Fruit fly (Drosophila melanogaster): ENCODE results near the gene CG4133.

Gene CG4133

DNA sequence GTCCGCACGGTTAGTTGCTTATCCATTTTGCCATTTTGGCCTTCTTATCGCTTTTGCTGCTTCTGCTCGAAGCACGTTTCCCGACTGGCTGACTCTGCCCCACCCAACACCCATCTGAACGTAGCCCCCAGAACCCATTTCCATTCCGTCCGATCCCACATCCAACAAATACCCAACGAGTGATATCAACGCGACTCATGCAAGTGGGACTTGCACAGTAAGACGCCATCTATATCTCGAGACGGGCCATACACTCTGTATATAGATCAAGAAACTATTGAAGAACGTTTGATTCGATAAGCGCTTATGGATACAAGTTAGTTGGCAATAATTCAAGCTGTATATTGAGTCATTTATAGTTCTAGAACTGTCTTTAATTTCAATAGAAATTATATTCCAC, 36.9 kb downstream of the CG4133 start:
- no peak for TF ChIP-seq D1 (tag; optimal IDR thresholded peaks at IDR 0.05)
- no peak for TF ChIP-seq Pif1B (GFP tag; optimal IDR thresholded peaks at IDR 0.05)
- no peak for TF ChIP-seq EcR (GFP tag; optimal IDR thresholded peaks at IDR 0.05)
- TF ChIP-seq CG15710 (tag; optimal IDR thresholded peaks at IDR 0.05) = no peak
- no peak for TF ChIP-seq CG34367 (tag; optimal IDR thresholded peaks at IDR 0.05)
- no peak for TF ChIP-seq fd96Ca (GFP tag; IDR thresholded peaks at IDR 0.05)

DNA sequence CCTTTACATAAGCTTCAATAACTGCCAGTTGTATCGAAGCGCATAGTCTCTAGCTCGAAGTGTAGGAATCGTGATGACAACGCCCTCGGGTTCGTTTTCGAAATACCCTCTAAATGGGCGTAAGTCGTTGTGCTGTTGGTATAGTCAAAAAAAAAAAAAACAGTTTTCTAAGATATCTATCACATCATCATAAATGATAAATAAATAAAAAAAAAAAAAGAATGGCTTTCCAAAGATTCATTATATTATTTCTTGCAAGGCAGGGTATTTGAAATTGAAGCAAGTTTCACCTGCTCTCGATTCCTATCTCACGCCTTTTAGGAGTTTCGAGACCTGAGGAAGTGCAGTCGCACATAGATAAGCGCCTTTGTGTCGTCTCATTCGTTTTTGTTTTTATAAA, 37.9 kb downstream of the CG4133 start:
- TF ChIP-seq CG10348 (GFP tag; IDR thresholded peaks at IDR 0.05) = no peak
- peak; percentile 34; the same call in 1 of the 2 replicates for TF ChIP-seq CG32121 (GFP tag; IDR thresholded peaks at IDR 0.05)
- no peak for TF ChIP-seq EcR (GFP tag; optimal IDR thresholded peaks at IDR 0.05)
- TF ChIP-seq CG34367 (tag; optimal IDR thresholded peaks at IDR 0.05) = no peak
- no peak for TF ChIP-seq CG13204 (GFP tag; optimal IDR thresholded peaks at IDR 0.05)
- no peak for TF ChIP-seq CG8301 (tag; optimal IDR thresholded peaks at IDR 0.05)
- TF ChIP-seq CG15710 (tag; optimal IDR thresholded peaks at IDR 0.05) = peak; percentile 20
- TF ChIP-seq gl (tag; optimal IDR thresholded peaks at IDR 0.05) = no peak
- TF ChIP-seq Ets98B (GFP tag; IDR thresholded peaks at IDR 0.05) = peak; percentile 18; the same call in 1 of the 2 replicates
- TF ChIP-seq CG12605 (GFP tag; IDR thresholded peaks at IDR 0.05) = no peak
- TF ChIP-seq Pif1A (GFP tag; optimal IDR thresholded peaks at IDR 0.05) = peak; percentile 52
- TF ChIP-seq Snoo (tag; optimal IDR thresholded peaks at IDR 0.05) = peak; percentile 7
- no peak for TF ChIP-seq CG17806 (tag; optimal IDR thresholded peaks at IDR 0.05)
- no peak for TF ChIP-seq D1 (tag; optimal IDR thresholded peaks at IDR 0.05)

DNA sequence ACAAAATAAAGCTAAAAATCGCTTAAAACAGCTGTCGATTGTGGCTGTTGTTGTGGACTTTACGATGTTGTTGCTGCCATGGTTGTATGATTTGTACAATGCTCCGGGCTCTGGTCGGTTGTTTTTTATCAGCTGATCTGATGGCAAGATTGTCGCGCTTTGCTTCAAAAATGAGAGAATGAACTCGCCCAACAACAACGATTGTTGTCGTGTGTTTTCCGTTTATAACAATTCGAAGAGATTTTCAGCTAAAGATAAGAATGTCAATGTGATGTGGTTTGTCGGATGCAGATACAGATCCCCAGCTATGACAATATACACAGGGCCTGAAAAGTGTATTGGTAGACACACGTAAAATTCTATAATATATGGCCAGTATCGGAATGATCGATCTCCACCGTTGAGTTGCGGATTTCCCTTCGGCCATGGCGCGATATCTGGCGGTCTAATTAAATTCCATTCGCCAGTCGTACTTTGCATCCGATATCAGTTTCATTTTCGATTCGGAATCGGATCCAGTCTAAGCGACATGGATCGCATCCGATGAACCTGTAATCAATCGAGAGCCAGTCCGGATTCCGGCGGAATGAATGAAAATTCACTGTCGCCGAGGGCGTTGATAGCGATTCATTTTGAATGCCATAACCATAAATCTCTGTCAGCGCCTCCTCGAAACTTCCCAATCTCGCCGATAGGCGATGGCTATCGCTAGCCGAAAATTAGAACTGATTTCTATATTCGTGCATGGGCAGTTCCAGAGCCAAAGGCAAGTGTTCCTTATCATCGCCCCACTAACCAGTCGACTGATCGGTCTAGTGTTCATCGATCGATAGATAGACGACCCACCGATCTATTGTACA, 40.3 kb downstream of the CG4133 start:
- TF ChIP-seq Pif1A (GFP tag; optimal IDR thresholded peaks at IDR 0.05) (no peak), CG8159 (tag; optimal IDR thresholded peaks at IDR 0.05) (no peak), Snoo (tag; optimal IDR thresholded peaks at IDR 0.05) (no peak), Pif1B (GFP tag; optimal IDR thresholded peaks at IDR 0.05) (no peak), D1 (tag; optimal IDR thresholded peaks at IDR 0.05) (no peak), CG34367 (tag; optimal IDR thresholded peaks at IDR 0.05) (no peak), fd96Ca (GFP tag; IDR thresholded peaks at IDR 0.05) (no peak), CG17806 (tag; optimal IDR thresholded peaks at IDR 0.05) (no peak), CG14655 (GFP tag; optimal IDR thresholded peaks at IDR 0.05) (no peak)

DNA sequence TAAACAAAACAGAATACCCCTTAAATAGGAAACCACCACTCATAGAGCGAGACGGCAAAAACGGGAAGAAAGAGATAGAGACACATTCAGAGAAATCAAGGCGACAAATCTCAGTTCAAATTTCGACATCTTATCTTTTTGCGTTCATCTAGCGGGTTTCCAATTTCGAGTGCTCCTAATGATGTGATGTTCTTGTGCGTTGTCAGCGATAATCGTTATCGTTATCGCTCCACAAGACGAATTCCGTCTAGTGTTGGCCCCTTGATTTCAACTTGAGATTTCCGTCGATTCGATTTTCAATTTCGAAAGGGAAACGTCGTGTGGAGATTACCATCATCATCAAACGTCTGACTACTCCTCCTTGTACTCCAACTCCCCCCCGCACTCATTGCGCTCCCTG, 41.1 kb downstream of the CG4133 start:
- TF ChIP-seq CG13204 (GFP tag; optimal IDR thresholded peaks at IDR 0.05) (no peak), Ets98B (GFP tag; IDR thresholded peaks at IDR 0.05) (no peak), rn (GFP tag; IDR thresholded peaks at IDR 0.05) (no peak), Pif1B (GFP tag; optimal IDR thresholded peaks at IDR 0.05) (no peak), fd96Ca (GFP tag; IDR thresholded peaks at IDR 0.05) (no peak), CG8159 (tag; optimal IDR thresholded peaks at IDR 0.05) (no peak), gl (tag; optimal IDR thresholded peaks at IDR 0.05) (no peak), Pif1A (GFP tag; optimal IDR thresholded peaks at IDR 0.05) (no peak), CG12605 (GFP tag; IDR thresholded peaks at IDR 0.05) (no peak), D1 (tag; optimal IDR thresholded peaks at IDR 0.05) (no peak), CG17806 (tag; optimal IDR thresholded peaks at IDR 0.05) (no peak), CG8301 (tag; optimal IDR thresholded peaks at IDR 0.05) (no peak), CG34367 (tag; optimal IDR thresholded peaks at IDR 0.05) (no peak), CG10348 (GFP tag; IDR thresholded peaks at IDR 0.05) (no peak), CG32121 (GFP tag; IDR thresholded peaks at IDR 0.05) (no peak), CG14655 (GFP tag; optimal IDR thresholded peaks at IDR 0.05) (no peak), CG9948 (tag; optimal IDR thresholded peaks at IDR 0.05) (no peak), Snoo (tag; optimal IDR thresholded peaks at IDR 0.05) (no peak), CG15710 (tag; optimal IDR thresholded peaks at IDR 0.05) (no peak)

DNA sequence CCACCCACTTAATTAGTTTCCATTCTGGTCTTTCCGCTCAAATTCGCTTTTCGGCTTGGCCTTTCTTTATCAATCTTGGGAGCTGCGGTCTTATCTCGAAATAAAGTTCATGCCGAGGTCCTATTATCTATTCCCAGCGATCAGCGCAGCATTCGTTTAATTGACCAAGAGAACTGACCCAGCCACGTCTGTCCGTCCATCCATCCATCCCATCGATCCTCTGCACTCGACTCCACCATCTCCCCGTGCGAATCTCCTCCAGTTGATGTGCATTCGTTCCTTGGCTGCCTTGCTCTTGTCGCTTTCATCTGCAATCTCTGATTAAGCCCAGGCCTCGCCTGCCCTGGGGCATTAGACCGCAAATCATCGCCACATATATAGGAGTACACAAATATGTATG, 41.5 kb downstream of the CG4133 start:
- TF ChIP-seq EcR (GFP tag; optimal IDR thresholded peaks at IDR 0.05) (peak; percentile 4), Snoo (tag; optimal IDR thresholded peaks at IDR 0.05) (no peak)

DNA sequence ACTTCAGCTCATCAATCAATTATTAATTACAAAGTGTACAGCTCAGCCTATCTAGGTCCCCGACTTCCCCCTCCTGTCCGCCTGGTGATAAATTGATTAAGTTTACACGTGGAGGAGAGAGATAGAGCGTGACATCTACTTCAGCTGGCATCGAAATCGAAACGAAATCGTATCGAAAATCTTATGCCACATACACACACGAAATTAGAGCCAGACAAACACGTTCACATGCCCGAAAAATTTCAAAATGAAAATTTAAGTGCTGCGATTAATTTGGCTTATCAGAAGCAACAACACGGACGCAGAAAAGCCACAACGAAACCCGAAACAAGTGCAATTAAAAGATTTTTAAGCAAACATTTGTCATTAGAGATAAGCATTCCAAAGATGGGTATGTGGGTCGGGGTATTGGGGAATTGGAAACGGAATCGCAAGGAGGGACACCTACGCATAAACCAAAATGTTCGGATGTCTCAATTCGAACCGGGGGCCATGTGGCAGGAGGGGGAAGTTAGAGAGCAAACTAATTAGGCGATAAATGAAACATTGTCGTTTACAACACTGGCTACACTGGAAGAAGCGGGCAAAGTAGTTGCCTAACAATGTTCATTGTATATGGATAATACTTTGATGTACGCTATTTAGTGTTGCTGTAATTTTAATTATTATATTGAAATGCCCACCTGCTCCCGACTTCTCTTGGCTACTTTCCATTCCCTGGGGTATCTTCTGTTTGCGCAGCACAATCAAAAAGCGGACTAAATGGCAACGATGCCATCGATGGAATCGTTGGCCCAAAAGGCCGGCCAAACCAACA, 42.5 kb downstream of the CG4133 start:
- no peak for TF ChIP-seq Pif1A (GFP tag; optimal IDR thresholded peaks at IDR 0.05)

DNA sequence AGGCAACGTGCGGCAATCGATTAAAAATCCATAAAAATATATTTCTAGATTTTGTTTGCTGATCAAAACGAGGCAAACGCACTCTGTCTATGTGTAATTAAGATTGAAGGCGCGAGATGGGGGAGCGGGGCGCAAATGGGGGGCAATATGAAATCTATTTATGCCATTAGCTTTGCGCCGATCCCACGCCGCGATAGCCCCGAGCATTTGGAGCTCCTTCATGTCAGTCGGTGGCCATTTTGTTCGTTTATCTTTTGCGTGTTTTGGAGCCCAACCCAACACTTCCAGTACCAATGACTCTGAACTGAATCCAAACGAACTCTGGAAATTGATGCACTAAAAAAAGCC, 43.1 kb downstream of the CG4133 start:
- TF ChIP-seq CG15710 (tag; optimal IDR thresholded peaks at IDR 0.05) (no peak), Snoo (tag; optimal IDR thresholded peaks at IDR 0.05) (no peak), fd96Ca (GFP tag; IDR thresholded peaks at IDR 0.05) (no peak), CG12605 (GFP tag; IDR thresholded peaks at IDR 0.05) (no peak), Pif1B (GFP tag; optimal IDR thresholded peaks at IDR 0.05) (no peak), CG10348 (GFP tag; IDR thresholded peaks at IDR 0.05) (no peak), CG32121 (GFP tag; IDR thresholded peaks at IDR 0.05) (no peak), CG8301 (tag; optimal IDR thresholded peaks at IDR 0.05) (no peak), rn (GFP tag; IDR thresholded peaks at IDR 0.05) (no peak), CG34367 (tag; optimal IDR thresholded peaks at IDR 0.05) (no peak), CG9948 (tag; optimal IDR thresholded peaks at IDR 0.05) (no peak), CG8159 (tag; optimal IDR thresholded peaks at IDR 0.05) (no peak), CG13204 (GFP tag; optimal IDR thresholded peaks at IDR 0.05) (no peak), Ets98B (GFP tag; IDR thresholded peaks at IDR 0.05) (no peak)

All from whole organism, pupa.